Worm (Caenorhabditis elegans) whole organism, young adult: ENCODE data around the gene skpo-1.

Source experiments
- T26A5.8 ChIP-seq: sonication (generic microtip); optimal IDR thresholded peaks from 2 replicates; lab custom pipeline; 2016; ENCODE audit warnings: missing genetic modification characterization, missing compliant biosample characterization
- Y53G8AR.9 ChIP-seq: fragments of 200-800 bp; sonication (Bioruptor generic); conservative IDR thresholded peaks from 2 replicates; pipeline ENCODE4 v1.3.6; 2022; ENCODE audit warnings: missing genetic modification reagents, missing genetic modification characterization, missing compliant biosample characterization
- akir-1 ChIP-seq: fragments of 200-800 bp; sonication (Bioruptor generic); optimal IDR thresholded peaks from 2 replicates; lab custom pipeline; 2018; ENCODE audit warnings: mild to moderate bottlenecking, missing genetic modification characterization, moderate library complexity, missing compliant biosample characterization
- ama-1 ChIP-seq, 3 experiments: fragments of 150-350 bp in 1 of 3; sonication (generic microtip) in 2 of 3; optimal IDR thresholded peaks; 2 replicates each; lab custom pipeline; 2014 to 2018; ENCODE audit warnings: missing biosample characterization in 2 of 3, missing genetic modification characterization in 2 of 3, missing genetic modification reagents in 2 of 3
- ceh-100 ChIP-seq: fragments of 200-800 bp; sonication (Bioruptor generic); IDR thresholded peaks from 2 replicates; pipeline ENCODE4 v1.3.6; 2022; ENCODE audit warnings: missing genetic modification reagents, missing genetic modification characterization, missing compliant biosample characterization
- hsf-1 ChIP-seq: fragments of 200-800 bp; sonication (Bioruptor generic); IDR thresholded peaks from 2 replicates; pipeline ENCODE4 v1.3.6; 2022; ENCODE audit warnings: missing genetic modification reagents, missing genetic modification characterization, missing compliant biosample characterization
- lin-35 ChIP-seq, 3 experiments: fragments of 150-350 bp in 2 of 3; sonication (generic microtip) in 1 of 3; optimal IDR thresholded peaks; 2 replicates each; lab custom pipeline; 2014 to 2018; ENCODE audit warnings: missing biosample characterization in 3 of 3, missing genetic modification characterization in 3 of 3, missing genetic modification reagents in 3 of 3
- nhr-80 ChIP-seq: sonication (generic microtip); optimal IDR thresholded peaks from 2 replicates; lab custom pipeline; 2016; ENCODE audit warnings: missing genetic modification characterization, missing compliant biosample characterization
- snpc-4 ChIP-seq, 5 experiments: fragments of 150-350 bp in 1 of 5; sonication (generic microtip) in 4 of 5; optimal IDR thresholded peaks; 2 replicates each; lab custom pipeline; 2014 to 2018; ENCODE audit warnings: missing genetic modification characterization in 5 of 5, missing biosample characterization in 3 of 5, antibody characterized with exemption in 2 of 5, mild to moderate bottlenecking in 2 of 5, missing compliant biosample characterization in 2 of 5, missing genotype in 2 of 5, moderate library complexity in 2 of 5, missing genetic modification reagents in 1 of 5
- zim-3 ChIP-seq: sonication (generic microtip); optimal IDR thresholded peaks from 2 replicates; lab custom pipeline; 2017; ENCODE audit warnings: mild to moderate bottlenecking, missing genetic modification characterization, moderate library complexity, missing compliant biosample characterization

- no peak for TF ChIP-seq ama-1 (optimal IDR thresholded peaks at IDR 0.05; lab: Kevin White, UChicago)
- TF ChIP-seq ama-1 (GFP tag; optimal IDR thresholded peaks at IDR 0.05; lab: Kevin White, UChicago): no peak
- no peak for TF ChIP-seq akir-1 (GFP tag; lab: Kevin White, UChicago)
- no peak for TF ChIP-seq snpc-4 (GFP tag; optimal IDR thresholded peaks at IDR 0.05; lab: Kevin White, UChicago)
- no peak for TF ChIP-seq snpc-4 (tag; optimal IDR thresholded peaks at IDR 0.05; lab: Kevin White, UChicago)
- TF ChIP-seq nhr-80 (tag; lab: Kevin White, UChicago): no peak
- TF ChIP-seq ceh-100 (GFP tag; lab: Robert Waterston, UW): no peak
- TF ChIP-seq zim-3 (tag; lab: Kevin White, UChicago): no peak
- TF ChIP-seq T26A5.8 (tag; lab: Kevin White, UChicago): no peak
- TF ChIP-seq hsf-1 (GFP tag; lab: Robert Waterston, UW): no peak
- no peak for TF ChIP-seq Y53G8AR.9 (GFP tag; lab: Robert Waterston, UW)
- no peak for TF ChIP-seq lin-35 (GFP tag; optimal IDR thresholded peaks at IDR 0.05; lab: Kevin White, UChicago)
Measured at ce11 chrII:8377722-8378121, 26.9 kb downstream of the skpo-1 start.
